Fruit fly (Drosophila melanogaster) whole organism, embryonic: ENCODE results near the gene CG11588.
A peak's percentile ranks its signal among the peaks of the same experiment; 100 is the strongest.

Experiments used
- Abd-B ChIP-seq: fragments of 200-800 bp; sonication (Bioruptor generic); optimal IDR thresholded peaks from 2 replicates; lab custom pipeline; 2018; ENCODE audit warnings: missing biosample characterization, mild to moderate bottlenecking, missing genetic modification characterization, moderate library complexity
- Atf3 ChIP-seq: fragments of 200-800 bp; sonication (Bioruptor generic); optimal IDR thresholded peaks from 3 replicates; lab custom pipeline; 2016; ENCODE audit warnings: missing biosample characterization, missing genetic modification characterization
- B-H2 ChIP-seq: fragments of 200-800 bp; sonication (Bioruptor generic); optimal IDR thresholded peaks from 2 replicates; lab custom pipeline; 2018; ENCODE audit warnings: missing biosample characterization, mild to moderate bottlenecking, missing genetic modification characterization
- Bteb2 ChIP-seq: fragments of 200-800 bp; sonication (Bioruptor generic); optimal IDR thresholded peaks from 2 replicates; lab custom pipeline; 2016; ENCODE audit warnings: missing biosample characterization, missing genetic modification characterization
- CG10274 ChIP-seq: fragments of 200-800 bp; sonication (Bioruptor generic); optimal IDR thresholded peaks from 3 replicates; lab custom pipeline; 2017; ENCODE audit warnings: missing biosample characterization, mild to moderate bottlenecking, missing genetic modification characterization
- CG10565 ChIP-seq: fragments of 200-800 bp; sonication (Bioruptor generic); optimal IDR thresholded peaks from 3 replicates; lab custom pipeline; 2016; ENCODE audit warnings: missing biosample characterization, mild to moderate bottlenecking, missing genetic modification characterization
- CG11247 ChIP-seq: fragments of 200-800 bp; sonication (Bioruptor generic); IDR thresholded peaks from 2 replicates; pipeline ENCODE4 v1.3.6; 2022; ENCODE audit warnings: missing biosample characterization, missing genetic modification characterization
- CG15479 ChIP-seq: fragments of 200-800 bp; sonication (Bioruptor generic); optimal IDR thresholded peaks from 3 replicates; lab custom pipeline; 2019; ENCODE audit warnings: missing biosample characterization, mild to moderate bottlenecking, missing genetic modification characterization, moderate library complexity
- CG16779 ChIP-seq: fragments of 200-800 bp; sonication (Bioruptor generic); IDR thresholded peaks from 2 replicates; pipeline ENCODE4 v1.3.6; 2022; ENCODE audit warnings: missing biosample characterization, missing genetic modification characterization
- CG16815 ChIP-seq: fragments of 200-800 bp; sonication (Bioruptor generic); optimal IDR thresholded peaks from 3 replicates; lab custom pipeline; 2017; ENCODE audit warnings: missing biosample characterization, mild to moderate bottlenecking, missing genetic modification characterization
- CG17328 ChIP-seq: fragments of 200-800 bp; sonication (Bioruptor generic); IDR thresholded peaks from 2 replicates; pipeline ENCODE4 v1.3.6; 2022; ENCODE audit warnings: missing biosample characterization, missing genetic modification characterization
- CG1832 ChIP-seq: fragments of 200-800 bp; sonication (Bioruptor generic); optimal IDR thresholded peaks from 2 replicates; lab custom pipeline; 2017; ENCODE audit warnings: missing biosample characterization, mild to moderate bottlenecking, missing genetic modification characterization, inconsistent platforms
- CG31365 ChIP-seq: fragments of 200-800 bp; sonication (Bioruptor generic); optimal IDR thresholded peaks from 2 replicates; lab custom pipeline; 2018; ENCODE audit warnings: missing biosample characterization, mild to moderate bottlenecking, missing genetic modification characterization
- CG3407 ChIP-seq: fragments of 200-800 bp; sonication (Bioruptor generic); optimal IDR thresholded peaks from 2 replicates; lab custom pipeline; 2018; ENCODE audit warnings: missing biosample characterization, mild to moderate bottlenecking, missing genetic modification characterization
- CG42726 ChIP-seq: fragments of 200-800 bp; sonication (Bioruptor generic); IDR thresholded peaks from 2 replicates; pipeline ENCODE4 v1.3.6; 2022; ENCODE audit warnings: missing biosample characterization, missing genetic modification characterization; ENCODE audit not compliant: partially characterized antibody
- CG6654 ChIP-seq: fragments of 200-800 bp; sonication (Bioruptor generic); optimal IDR thresholded peaks from 2 replicates; lab custom pipeline; 2017; ENCODE audit warnings: missing biosample characterization, mild to moderate bottlenecking, missing genetic modification characterization
- CG6791 ChIP-seq: fragments of 200-800 bp; sonication (Bioruptor generic); IDR thresholded peaks from 3 replicates; pipeline ENCODE4 v1.3.6; 2022; ENCODE audit warnings: missing biosample characterization, missing genetic modification characterization; ENCODE audit not compliant: partially characterized antibody
- CG7271 ChIP-seq: fragments of 200-800 bp; sonication (Bioruptor generic); optimal IDR thresholded peaks from 2 replicates; lab custom pipeline; 2018; ENCODE audit warnings: missing biosample characterization, mild to moderate bottlenecking, missing genetic modification characterization, moderate library complexity
- CG8290 ChIP-seq, 3 experiments: fragments of 200-800 bp; sonication (Bioruptor generic); optimal IDR thresholded peaks; 2 replicates each; lab custom pipeline; 2016 to 2019; ENCODE audit warnings: missing biosample characterization in 3 of 3, missing genetic modification characterization in 3 of 3, mild to moderate bottlenecking in 2 of 3, moderate library complexity in 1 of 3
- CG8478 ChIP-seq: fragments of >200 bp; optimal IDR thresholded peaks from 2 replicates; lab custom pipeline; 2018
- CG8924 ChIP-seq: fragments of 200-800 bp; optimal IDR thresholded peaks from 3 replicates; lab custom pipeline; 2019; ENCODE audit warnings: missing biosample characterization, mild to moderate bottlenecking, missing genetic modification characterization, moderate library complexity
- CG9727 ChIP-seq: fragments of 200-800 bp; sonication (Bioruptor generic); optimal IDR thresholded peaks from 3 replicates; lab custom pipeline; 2017; ENCODE audit warnings: missing biosample characterization, mild to moderate bottlenecking, missing genetic modification characterization
- D ChIP-seq, 2 experiments: fragments of 200-800 bp in 1 of 2; fragments of >200 bp in 1 of 2; sonication (Bioruptor generic) in 1 of 2; optimal IDR thresholded peaks; 2 replicates in 1 of 2; 3 replicates in 1 of 2; lab custom pipeline; 2017; ENCODE audit warnings: mild to moderate bottlenecking in 1 of 2, missing biosample characterization in 1 of 2, missing genetic modification characterization in 1 of 2, missing genetic modification reagents in 1 of 2
- Deaf1 ChIP-seq: fragments of 200-800 bp; optimal IDR thresholded peaks from 3 replicates; lab custom pipeline; 2019; ENCODE audit warnings: missing biosample characterization, mild to moderate bottlenecking, missing genetic modification characterization, moderate library complexity
- Hr3 ChIP-seq: fragments of 200-800 bp; sonication (Bioruptor generic); optimal IDR thresholded peaks from 3 replicates; lab custom pipeline; 2016; ENCODE audit warnings: missing biosample characterization, missing genetic modification characterization
- Kr ChIP-seq: fragments of 200-800 bp; sonication (Bioruptor generic); optimal IDR thresholded peaks from 2 replicates; lab custom pipeline; 2017; ENCODE audit warnings: missing biosample characterization, mild to moderate bottlenecking, missing genetic modification characterization
- MESR4 ChIP-seq: fragments of 200-800 bp; sonication (Bioruptor generic); optimal IDR thresholded peaks from 2 replicates; lab custom pipeline; 2018; ENCODE audit warnings: missing biosample characterization, mild to moderate bottlenecking, missing genetic modification characterization, moderate library complexity
- Nf-YA ChIP-seq: fragments of 200-800 bp; sonication (Bioruptor generic); IDR thresholded peaks from 2 replicates; pipeline ENCODE4 v1.3.6; 2022; ENCODE audit warnings: missing biosample characterization, missing genetic modification characterization
- Nf-YB ChIP-seq: fragments of 200-800 bp; sonication (Bioruptor generic); optimal IDR thresholded peaks from 3 replicates; lab custom pipeline; 2019; ENCODE audit warnings: missing biosample characterization, mild to moderate bottlenecking, missing genetic modification characterization, moderate library complexity
- Poxn ChIP-seq: fragments of 200-800 bp; sonication (Bioruptor generic); IDR thresholded peaks from 2 replicates; pipeline ENCODE4 v1.3.6; 2022; ENCODE audit warnings: missing biosample characterization, missing genetic modification characterization
- Ravus ChIP-seq: fragments of 200-800 bp; sonication (Bioruptor generic); IDR thresholded peaks from 2 replicates; pipeline ENCODE4 v1.3.6; 2022; ENCODE audit warnings: missing biosample characterization, missing genetic modification characterization
- aop ChIP-seq: fragments of 200-800 bp; sonication (Bioruptor generic); IDR thresholded peaks from 2 replicates; pipeline ENCODE4 v1.3.6; 2022; ENCODE audit warnings: missing biosample characterization, missing genetic modification characterization
- az2 ChIP-seq: fragments of 200-800 bp; sonication (Bioruptor generic); optimal IDR thresholded peaks from 3 replicates; lab custom pipeline; 2016; ENCODE audit warnings: missing biosample characterization, missing genetic modification characterization
- cad ChIP-seq: fragments of >200 bp; optimal IDR thresholded peaks from 2 replicates; lab custom pipeline; 2017; ENCODE audit warnings: missing biosample characterization, missing genetic modification characterization
- cg ChIP-seq: fragments of 200-800 bp; sonication (Bioruptor generic); optimal IDR thresholded peaks from 3 replicates; lab custom pipeline; 2019; ENCODE audit warnings: missing biosample characterization, mild to moderate bottlenecking, missing genetic modification characterization, moderate library complexity
- chinmo ChIP-seq: fragments of 200-800 bp; sonication (Bioruptor generic); IDR thresholded peaks from 4 replicates; pipeline ENCODE4 v1.3.6; 2022; ENCODE audit warnings: missing biosample characterization, missing genetic modification characterization; ENCODE audit not compliant: partially characterized antibody
- dpn ChIP-seq, 2 experiments: fragments of 200-800 bp; sonication (Bioruptor generic); optimal IDR thresholded peaks; 3 replicates each; lab custom pipeline; 2016; ENCODE audit warnings: missing biosample characterization in 2 of 2, missing genetic modification characterization in 2 of 2
- gsb-n ChIP-seq: fragments of 200-800 bp; sonication (Bioruptor generic); optimal IDR thresholded peaks from 3 replicates; lab custom pipeline; 2018; ENCODE audit warnings: missing biosample characterization, mild to moderate bottlenecking, missing genetic modification characterization
- kah ChIP-seq: fragments of 200-800 bp; sonication (Bioruptor generic); optimal IDR thresholded peaks from 2 replicates; lab custom pipeline; 2018; ENCODE audit warnings: missing biosample characterization, mild to moderate bottlenecking, missing genetic modification characterization
- maf-S ChIP-seq: fragments of 200-800 bp; sonication (Bioruptor generic); optimal IDR thresholded peaks from 2 replicates; lab custom pipeline; 2016; ENCODE audit warnings: missing biosample characterization, missing genetic modification characterization
- otp ChIP-seq: fragments of 200-800 bp; sonication (Bioruptor generic); IDR thresholded peaks from 3 replicates; pipeline ENCODE4, ENCODE4 v1.3.6; 2022; ENCODE audit warnings: missing biosample characterization, missing genetic modification characterization
- ranshi ChIP-seq: fragments of 200-800 bp; sonication (Bioruptor generic); IDR thresholded peaks from 2 replicates; pipeline ENCODE4 v1.3.6; 2022; ENCODE audit warnings: missing biosample characterization, missing genetic modification characterization
- row ChIP-seq: fragments of 200-800 bp; sonication (Bioruptor generic); IDR thresholded peaks from 3 replicates; pipeline ENCODE4 v1.3.6; 2022; ENCODE audit warnings: missing biosample characterization, missing genetic modification characterization
- tll ChIP-seq, 2 experiments: fragments of 200-800 bp in 1 of 2; fragments of >200 bp in 1 of 2; sonication (Bioruptor generic) in 1 of 2; optimal IDR thresholded peaks; 2 replicates each; lab custom pipeline; 2017 to 2019; ENCODE audit warnings: missing biosample characterization in 2 of 2, missing genetic modification characterization in 2 of 2, mild to moderate bottlenecking in 1 of 2, moderate library complexity in 1 of 2
- tna ChIP-seq: fragments of 200-800 bp; sonication (Bioruptor generic); IDR thresholded peaks from 2 replicates; pipeline ENCODE4 v1.3.6; 2022; ENCODE audit warnings: missing biosample characterization, missing genetic modification characterization; ENCODE audit not compliant: partially characterized antibody
- zen ChIP-seq: fragments of 200-800 bp; sonication (Bioruptor generic); optimal IDR thresholded peaks from 3 replicates; lab custom pipeline; 2018; ENCODE audit warnings: missing biosample characterization, mild to moderate bottlenecking, missing genetic modification characterization, moderate library complexity

Gene CG11588

dm6 chr3L:11918217-11918616, 3.1 kb upstream of the CG11588 start (continued):
- TF ChIP-seq MESR4 (GFP tag; lab: Kevin White, UChicago) (no peak), CG10274 (GFP tag; lab: Kevin White, UChicago) (no peak), kah (GFP tag; lab: Kevin White, UChicago) (no peak), Hr3 (peak; percentile 94), dpn (GFP tag; optimal IDR thresholded peaks at IDR 0.05; lab: Kevin White, UChicago) (no peak), az2 (no peak), CG42726 (GFP tag; lab: Robert Waterston, UW) (0 out of 2 replicates have a peak, but pooled peaks have one; percentile 40), B-H2 (GFP tag; lab: Kevin White, UChicago) (no peak), Bteb2 (GFP tag; lab: Kevin White, UChicago) (no peak), maf-S (GFP tag; lab: Kevin White, UChicago) (no peak), aop (no peak)
- TF ChIP-seq, all 482 proteins: peak for 13

- TF ChIP-seq CG10565 (GFP tag; lab: Kevin White, UChicago) (no peak), CG9727 (GFP tag; lab: Kevin White, UChicago) (no peak), gsb-n (tag; lab: Kevin White, UChicago) (no peak), otp (no peak), Ravus (no peak), CG16779 (GFP tag; lab: Robert Waterston, UW) (no peak), Poxn (no peak), CG6654 (GFP tag; lab: Kevin White, UChicago) (no peak), CG17328 (GFP tag; lab: Robert Waterston, UW) (no peak), chinmo (GFP tag; lab: Robert Waterston, UW) (no peak), CG16815 (no peak), Atf3 (no peak), CG31365 (tag; lab: Kevin White, UChicago) (no peak)
Measured at dm6 chr3L:11924657-11925056, 3.3 kb downstream of the CG11588 start, which contains the start of gene SdhAL. TSS of gene SdhAL (minus strand) at chr3L:11924757.

- peak; percentile 79 for TF ChIP-seq CG15479 (GFP tag; lab: Kevin White, UChicago)
- 0 out of 2 replicates have a peak, but pooled peaks have one; percentile 2 for TF ChIP-seq CG11247 (GFP tag; lab: Robert Waterston, UW)
- TF ChIP-seq CG3407 = no peak
- peak in 1 of 2 experiments; percentile 81 for TF ChIP-seq tll (GFP tag; optimal IDR thresholded peaks at IDR 0.05; lab: Kevin White, UChicago)
- no peak for TF ChIP-seq tna (GFP tag; lab: Robert Waterston, UW)
- TF ChIP-seq D (optimal IDR thresholded peaks at IDR 0.05; lab: Kevin White, UChicago) = peak; percentile 41
- TF ChIP-seq D (GFP tag; optimal IDR thresholded peaks at IDR 0.05; lab: Kevin White, UChicago) = no peak
- peak; percentile 99 for TF ChIP-seq cad (GFP tag; lab: Kevin White, UChicago)
- TF ChIP-seq zen = peak; percentile 90
- no peak for TF ChIP-seq CG8924 (tag; lab: Kevin White, UChicago)
- peak; percentile 44 for TF ChIP-seq Kr (GFP tag; lab: Kevin White, UChicago)
- TF ChIP-seq CG7271 = peak; percentile 91
Measured at dm6 chr3L:11925382-11925781, 4.1 kb downstream of the CG11588 start.

- 0 out of 3 replicates have a peak, but pooled peaks have one; percentile 10 for TF ChIP-seq CG6791
- TF ChIP-seq Deaf1 (tag; lab: Kevin White, UChicago) = peak; percentile 64
- 0 out of 2 replicates have a peak, but pooled peaks have one; percentile 16 for TF ChIP-seq ranshi (GFP tag; lab: Robert Waterston, UW)
- TF ChIP-seq cg = no peak
- 0 out of 2 replicates have a peak, but pooled peaks have one; percentile 32 for TF ChIP-seq CG42726 (GFP tag; lab: Robert Waterston, UW)
- no peak for TF ChIP-seq Abd-B (GFP tag; lab: Kevin White, UChicago)
- TF ChIP-seq CG8290 (GFP tag; optimal IDR thresholded peaks at IDR 0.05; lab: Kevin White, UChicago) = no peak
- no peak for TF ChIP-seq CG8290 (tag; optimal IDR thresholded peaks at IDR 0.05; lab: Kevin White, UChicago)
- TF ChIP-seq Nf-YB (GFP tag; lab: Kevin White, UChicago) = peak; percentile 95
- no peak for TF ChIP-seq row (GFP tag; lab: Robert Waterston, UW)
- TF ChIP-seq CG8478 (lab: Kevin White, UChicago) = peak; percentile 44
- peak; percentile 84 for TF ChIP-seq CG1832 (GFP tag; lab: Kevin White, UChicago)
- peak; percentile 45; the same call in 1 of the 2 replicates for TF ChIP-seq Nf-YA (GFP tag; lab: Robert Waterston, UW)
Measured at dm6 chr3L:11927287-11927743, 6.0 kb downstream of the CG11588 start, which contains the start of gene byn. TSS of gene byn (plus strand) at chr3L:11927693.
